In the genomic region with DNA sequence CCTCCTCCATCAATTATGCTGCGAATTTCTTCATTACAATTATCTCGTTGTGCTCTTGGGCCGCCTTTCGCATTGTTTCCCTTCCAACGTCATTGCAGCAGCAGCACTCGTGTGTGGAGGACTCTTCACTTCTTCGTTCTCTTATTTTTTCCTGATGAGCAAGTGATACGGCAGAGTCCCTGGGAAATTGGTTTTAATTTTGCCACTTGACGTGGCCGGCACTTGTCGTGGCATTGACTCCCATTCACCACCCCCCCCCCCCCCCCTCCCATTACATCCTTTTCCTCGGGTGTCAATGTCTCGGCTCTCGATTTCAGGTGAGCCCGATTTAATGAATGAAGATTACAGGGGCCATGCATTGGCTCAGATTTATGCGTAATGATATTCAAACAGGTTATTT, we compare ENCODE assay signal across 4 fruit fly cellular contexts.
A peak's percentile ranks its signal among the peaks of the same experiment; 100 is the strongest.
TF ChIP-seq lines count a peak whose summit lies in the region.

No protein-coding gene starts in this region.

- TF ChIP-seq CTCF in whole organism, embryonic (GFP tag; optimal IDR thresholded peaks at IDR 0.05; lab: Kevin White, UChicago): no peak

TF ChIP-seq in whole organism, 6 proteins besides CTCF, POLR2A, EP300 and RAD21:
- peak; percentile 49 for TF ChIP-seq Dll (optimal IDR thresholded peaks at IDR 0.05; lab: Kevin White, UChicago)
- no peak for TF ChIP-seq CG8478 (optimal IDR thresholded peaks at IDR 0.05; lab: Kevin White, UChicago)

TF ChIP-seq in whole organism, embryonic, 481 proteins besides CTCF, POLR2A, EP300 and RAD21:
- TF ChIP-seq pros (GFP tag; optimal IDR thresholded peaks at IDR 0.05; lab: Kevin White, UChicago) (no peak), Six4 (GFP tag; optimal IDR thresholded peaks at IDR 0.05; lab: Kevin White, UChicago) (no peak), Hr39 (optimal IDR thresholded peaks at IDR 0.05; lab: Kevin White, UChicago) (peak; percentile 60)

TF ChIP-seq in whole organism, prepupa, 60 proteins besides CTCF, POLR2A, EP300 and RAD21:
- TF ChIP-seq CG8632 (GFP tag; optimal IDR thresholded peaks at IDR 0.05; lab: Kevin White, UChicago) (no peak), Ets21C (GFP tag; optimal IDR thresholded peaks at IDR 0.05; lab: Kevin White, UChicago) (no peak), CG34406 (GFP tag; optimal IDR thresholded peaks at IDR 0.05; lab: Kevin White, UChicago) (no peak), CG6163 (GFP tag; IDR thresholded peaks at IDR 0.05; lab: Robert Waterston, UW) (0 out of 3 replicates have a peak, but pooled peaks have one; percentile 30)
TF ChIP-seq in whole organism, prepupa: peak in this region for 1.

TF ChIP-seq in whole organism, pupa, 21 proteins besides CTCF, POLR2A, EP300 and RAD21:
- TF ChIP-seq CG13204 (GFP tag; optimal IDR thresholded peaks at IDR 0.05; lab: Kevin White, UChicago) (no peak), EcR (GFP tag; optimal IDR thresholded peaks at IDR 0.05; lab: Kevin White, UChicago) (peak; percentile 69)
